Worm (Caenorhabditis elegans): ENCODE results near the gene fbxa-116.

Gene fbxa-116

DNA sequence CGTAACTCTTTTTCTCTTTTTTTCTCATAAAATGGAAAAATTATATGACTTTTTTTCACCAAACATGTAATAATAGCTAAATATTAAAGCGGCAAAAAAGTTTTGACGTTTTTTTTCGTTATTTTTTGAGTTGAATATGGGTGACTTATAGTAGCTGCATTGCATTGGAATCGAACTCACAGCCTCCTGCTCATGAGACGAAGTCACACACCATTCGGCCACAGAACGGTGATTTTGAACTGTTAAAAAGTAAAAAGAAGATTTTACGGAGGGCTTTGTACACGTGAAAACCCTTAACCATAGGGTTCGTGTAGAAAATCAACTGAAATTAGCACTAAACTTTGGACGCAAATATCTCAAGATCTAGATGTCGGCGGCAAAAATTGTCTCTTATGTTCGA, 36.8 kb downstream of the fbxa-116 start:
- TF ChIP-seq nhr-90 (tag; optimal IDR thresholded peaks at IDR 0.05) = no peak
- TF ChIP-seq nfya-2 (GFP tag; IDR thresholded peaks at IDR 0.05) = no peak
- no peak for TF ChIP-seq gei-17 (GFP tag; optimal IDR thresholded peaks at IDR 0.05)
- TF ChIP-seq hsf-1 (GFP tag; IDR thresholded peaks at IDR 0.05) = no peak
- TF ChIP-seq rpc-1 (optimal IDR thresholded peaks at IDR 0.05) = peak; percentile 39
- peak; percentile 71 for TF ChIP-seq rpc-1 (tag; optimal IDR thresholded peaks at IDR 0.05)
- peak; percentile 64 for TF ChIP-seq tbp1 (GFP tag; optimal IDR thresholded peaks at IDR 0.05)
- peak; percentile 39 for TF ChIP-seq B0261.1 (tag; optimal IDR thresholded peaks at IDR 0.05)

DNA sequence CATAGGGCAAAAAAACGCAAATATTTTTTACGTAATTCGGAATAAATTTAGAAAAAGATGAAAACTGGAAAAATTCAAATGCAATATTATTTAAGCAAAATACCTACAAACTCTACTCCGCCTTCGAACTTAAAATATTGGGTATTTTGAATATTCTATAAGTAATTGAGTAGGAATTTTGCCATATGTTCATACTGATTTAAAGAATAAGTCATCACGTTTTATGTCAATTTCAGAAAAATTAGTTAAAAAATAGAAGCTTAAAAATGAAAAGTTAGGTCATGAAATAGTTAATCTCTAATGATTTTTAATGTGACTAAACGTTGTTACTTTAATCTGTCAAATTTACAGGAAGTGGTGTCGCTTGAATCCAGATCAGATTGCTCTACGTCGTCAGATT, 37.3 kb downstream of the fbxa-116 start, which contains the start of gene F19B2.7:
Gene F19B2.7 (plus strand): TSS at position 301 of the 400 bp plus-strand sequence.
- TF ChIP-seq attf-3 (GFP tag; conservative IDR thresholded peaks at IDR 0.05) (no peak), F39B2.1 (GFP tag; IDR thresholded peaks at IDR 0.05) (no peak), hlh-26 (GFP tag; conservative IDR thresholded peaks at IDR 0.05) (no peak), B0261.1 (tag; optimal IDR thresholded peaks at IDR 0.05) (no peak), zim-3 (tag; optimal IDR thresholded peaks at IDR 0.05) (no peak), ceh-58 (GFP tag; IDR thresholded peaks at IDR 0.05) (no peak), him-1 (tag; optimal IDR thresholded peaks at IDR 0.05) (no peak)

DNA sequence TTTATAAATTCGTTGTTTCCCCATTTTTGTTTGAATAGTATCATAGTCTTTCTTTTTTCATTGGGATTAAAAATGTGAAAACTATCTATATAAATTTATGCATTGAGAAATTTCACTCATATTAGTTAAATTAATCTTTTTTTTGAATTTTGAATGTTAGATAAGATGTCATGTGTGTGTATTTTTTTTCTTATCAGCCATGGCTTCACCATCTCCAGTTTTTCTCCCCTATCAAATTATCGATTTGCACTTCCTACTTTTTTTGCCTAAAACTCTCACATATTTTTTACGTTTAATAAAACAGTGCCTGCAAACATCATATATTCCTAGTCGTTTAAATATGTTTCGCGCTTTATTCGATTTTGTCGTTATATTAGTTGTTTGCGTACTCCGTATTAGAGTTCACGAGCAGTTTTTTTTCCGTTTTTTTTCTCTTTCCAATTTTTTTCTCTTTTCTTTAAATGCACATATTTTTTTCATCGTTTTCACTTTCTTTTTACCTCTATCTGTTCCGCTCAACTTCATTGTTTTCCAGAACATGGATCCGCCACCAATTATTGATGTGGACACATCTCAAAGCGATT, 40.9 kb downstream of the fbxa-116 start, which contains the start of gene Y113G7A.13:
Gene Y113G7A.13 (plus strand): TSS at position 534 of the 584 bp plus-strand sequence.
- TF ChIP-seq ztf-28 (GFP tag; IDR thresholded peaks at IDR 0.05) (no peak), nhr-120 (GFP tag; IDR thresholded peaks at IDR 0.05) (no peak), ceh-79 (tag; optimal IDR thresholded peaks at IDR 0.05) (no peak), ztf-6 (GFP tag; IDR thresholded peaks at IDR 0.05) (no peak), ztf-18 (tag; optimal IDR thresholded peaks at IDR 0.05) (no peak), attf-5 (GFP tag; optimal IDR thresholded peaks at IDR 0.05) (peak; percentile 41), K12H6.12 (tag; optimal IDR thresholded peaks at IDR 0.05) (no peak), sdz-38 (tag; optimal IDR thresholded peaks at IDR 0.05) (no peak), dpff-1 (tag; optimal IDR thresholded peaks at IDR 0.05) (no peak), F57A8.1 (GFP tag; optimal IDR thresholded peaks at IDR 0.05) (no peak), aptf-2 (GFP tag; conservative IDR thresholded peaks at IDR 0.05) (no peak), atf-7 (tag; optimal IDR thresholded peaks at IDR 0.05) (no peak), rcor-1 (GFP tag; IDR thresholded peaks at IDR 0.05) (no peak), nhr-80 (tag; optimal IDR thresholded peaks at IDR 0.05) (peak; percentile 79), F57C9.4 (tag; optimal IDR thresholded peaks at IDR 0.05) (no peak), bed-1 (GFP tag; IDR thresholded peaks at IDR 0.05) (no peak)

DNA sequence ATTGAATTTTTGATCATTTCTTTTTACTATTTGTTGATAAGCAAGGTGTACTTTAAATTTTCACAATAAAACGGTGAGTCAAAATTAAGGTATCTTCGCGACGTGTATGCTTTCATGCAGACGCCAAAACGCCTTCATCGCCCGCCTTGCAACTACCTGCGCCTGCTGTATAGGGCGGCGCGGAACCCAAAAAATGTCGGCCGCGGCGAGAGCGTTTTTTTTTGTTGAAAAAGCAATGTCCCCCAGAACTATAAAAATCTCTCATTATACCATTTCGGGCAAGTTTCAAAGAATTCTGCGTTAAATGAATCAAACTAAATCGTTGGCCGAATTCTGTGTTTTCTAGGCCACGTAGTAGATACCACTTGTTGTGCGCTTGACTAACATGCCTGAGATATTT, 45.0 kb downstream of the fbxa-116 start:
- TF ChIP-seq lsy-27 (tag; optimal IDR thresholded peaks at IDR 0.05; ENCODE audit: borderline replicate concordance, insufficient read depth) (no peak), nfya-2 (GFP tag; IDR thresholded peaks at IDR 0.05) (no peak), Y95B8A.8 (GFP tag; IDR thresholded peaks at IDR 0.05) (no peak), die-1 (tag; optimal IDR thresholded peaks at IDR 0.05) (no peak), athp-1 (tag; optimal IDR thresholded peaks at IDR 0.05) (no peak), ztf-28 (GFP tag; IDR thresholded peaks at IDR 0.05) (no peak), Y67H2A.10 (GFP tag; conservative IDR thresholded peaks at IDR 0.05) (no peak), snpc-1.1 (tag; optimal IDR thresholded peaks at IDR 0.05; ENCODE audit: insufficient read depth) (peak; percentile 61), snpc-4 (GFP tag; optimal IDR thresholded peaks at IDR 0.05) (no peak), snpc-4 (tag; optimal IDR thresholded peaks at IDR 0.05) (peak in 2 of 4 experiments; percentile 72 to 79), ceh-40 (GFP tag; IDR thresholded peaks at IDR 0.05) (no peak)
